Worm (Caenorhabditis elegans) whole organism, early embryonic: ENCODE measurements around the gene C18A3.11.

Source experiments
- B0310.2 ChIP-seq: sonication (generic microtip); optimal IDR thresholded peaks from 2 replicates; lab custom pipeline; 2016; ENCODE audit warnings: mild to moderate bottlenecking, missing genetic modification characterization, missing compliant biosample characterization
- F13C5.2 ChIP-seq: sonication (generic microtip); optimal IDR thresholded peaks from 2 replicates; lab custom pipeline; 2017; ENCODE audit warnings: mild to moderate bottlenecking, missing genetic modification characterization, inconsistent platforms, missing compliant biosample characterization
- aly-1 ChIP-seq: sonication (generic microtip); optimal IDR thresholded peaks from 2 replicates; lab custom pipeline; 2016; ENCODE audit warnings: missing genetic modification characterization, missing compliant biosample characterization
- ama-1 ChIP-seq: fragments of 150-350 bp; optimal IDR thresholded peaks from 2 replicates; lab custom pipeline; 2014
- ceh-13 ChIP-seq: fragments of 200-800 bp; sonication (Bioruptor generic); optimal IDR thresholded peaks from 2 replicates; lab custom pipeline; 2018; ENCODE audit warnings: mild to moderate bottlenecking, missing genetic modification characterization, missing compliant biosample characterization
- ceh-36 ChIP-seq: sonication (generic microtip); optimal IDR thresholded peaks from 2 replicates; lab custom pipeline; 2016; ENCODE audit warnings: missing genetic modification characterization, inconsistent platforms, missing compliant biosample characterization
- ets-7 ChIP-seq: sonication (generic microtip); optimal IDR thresholded peaks from 2 replicates; lab custom pipeline; 2016; ENCODE audit warnings: missing genotype, missing genetic modification characterization, missing compliant biosample characterization
- flt-1 ChIP-seq: fragments of 200-800 bp; sonication (Bioruptor generic); IDR thresholded peaks from 2 replicates; pipeline ENCODE4 v1.3.6; 2022; ENCODE audit warnings: missing genetic modification characterization, missing compliant biosample characterization
- hmbx-1 ChIP-seq: sonication (generic microtip); optimal IDR thresholded peaks from 2 replicates; lab custom pipeline; 2016; ENCODE audit warnings: mild to moderate bottlenecking, missing genetic modification characterization, missing compliant biosample characterization
- hmg-4 ChIP-seq: fragments of 200-800 bp; sonication (Bioruptor generic); optimal IDR thresholded peaks from 2 replicates; lab custom pipeline; 2018; ENCODE audit warnings: mild to moderate bottlenecking, missing genetic modification characterization, missing compliant biosample characterization
- hnd-1 ChIP-seq: sonication (generic microtip); optimal IDR thresholded peaks from 2 replicates; lab custom pipeline; 2016; ENCODE audit warnings: missing genetic modification characterization, missing compliant biosample characterization
- pes-1 ChIP-seq: fragments of 200-800 bp; sonication (Bioruptor generic); IDR thresholded peaks from 2 replicates; pipeline ENCODE4 v1.3.6; 2022; ENCODE audit warnings: missing genetic modification reagents, missing genetic modification characterization, missing compliant biosample characterization
- scrt-1 ChIP-seq: fragments of 200-800 bp; sonication (Bioruptor generic); IDR thresholded peaks from 2 replicates; pipeline ENCODE4 v1.3.6; 2022; ENCODE audit warnings: missing genetic modification characterization, missing compliant biosample characterization
- sea-1 ChIP-seq: fragments of 200-800 bp; sonication (Bioruptor generic); conservative IDR thresholded peaks from 2 replicates; pipeline ENCODE4 v1.3.6; 2022; ENCODE audit warnings: missing genetic modification characterization, missing compliant biosample characterization
- tbx-11 ChIP-seq: fragments of 200-800 bp; sonication (Bioruptor generic); IDR thresholded peaks from 2 replicates; pipeline ENCODE4 v1.3.6; 2022; ENCODE audit warnings: missing genetic modification characterization, missing compliant biosample characterization
- tbx-37 ChIP-seq: fragments of 200-800 bp; sonication (Bioruptor generic); conservative IDR thresholded peaks from 2 replicates; pipeline ENCODE4 v1.3.6; 2022; ENCODE audit warnings: missing genetic modification reagents, missing genetic modification characterization, missing compliant biosample characterization
- tra-4 ChIP-seq: sonication (generic microtip); optimal IDR thresholded peaks from 2 replicates; lab custom pipeline; 2017; ENCODE audit warnings: missing genetic modification characterization, missing compliant biosample characterization

The C18A3.11 gene

DNA sequence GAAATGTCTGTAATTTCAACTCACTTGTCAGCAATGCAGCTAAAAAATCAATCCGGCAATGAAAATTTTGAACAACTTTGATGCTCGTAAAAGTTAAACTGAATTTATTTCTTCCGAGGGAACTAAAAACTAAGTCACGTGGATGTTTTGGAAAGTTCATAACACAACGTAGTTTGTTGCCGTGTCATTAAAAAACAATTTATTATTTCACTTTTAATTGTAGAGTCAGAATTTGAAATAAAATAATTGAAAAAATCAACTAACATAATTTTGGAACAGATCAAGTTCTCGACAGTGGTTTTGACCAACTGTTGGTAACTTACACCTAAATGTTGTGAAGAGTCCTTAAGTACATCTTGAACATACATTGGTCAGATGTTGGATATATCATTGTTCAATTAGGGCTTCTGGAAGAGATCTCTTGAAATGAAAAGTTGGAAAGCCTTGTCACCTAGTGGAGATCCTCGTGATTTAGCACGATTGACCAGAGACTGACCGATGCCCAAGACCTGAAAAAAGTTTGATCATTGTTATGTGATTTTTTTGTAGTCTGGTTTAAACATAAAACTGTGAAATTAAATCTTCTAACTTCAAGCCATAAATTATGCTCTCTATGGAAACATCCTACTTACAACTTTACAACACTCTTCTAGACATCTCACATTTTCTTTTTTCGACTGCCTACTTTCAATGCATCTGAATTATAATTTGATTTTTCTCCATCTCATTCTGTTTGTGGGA, at the start of gene C18A3.11, which contains the start of gene C18A3.7:
Gene C18A3.11, plus strand, starts transcription at position 691 of the 741 bp plus-strand sequence.
Gene C18A3.7, minus strand, starts transcription at position 101 of the 741 bp plus-strand sequence.
- TF ChIP-seq scrt-1 (no peak), flt-1 (GFP tag; lab: Robert Waterston, UW) (no peak), tbx-11 (no peak), sea-1 (GFP tag; lab: Robert Waterston, UW) (no peak), ets-7 (tag; lab: Kevin White, UChicago) (no peak), ama-1 (lab: Kevin White, UChicago) (no peak), ceh-36 (tag; lab: Kevin White, UChicago) (no peak), tbx-37 (no peak), hmbx-1 (no peak), F13C5.2 (no peak), pes-1 (no peak), hnd-1 (tag; lab: Kevin White, UChicago) (no peak), ceh-13 (GFP tag; lab: Kevin White, UChicago) (no peak)

DNA sequence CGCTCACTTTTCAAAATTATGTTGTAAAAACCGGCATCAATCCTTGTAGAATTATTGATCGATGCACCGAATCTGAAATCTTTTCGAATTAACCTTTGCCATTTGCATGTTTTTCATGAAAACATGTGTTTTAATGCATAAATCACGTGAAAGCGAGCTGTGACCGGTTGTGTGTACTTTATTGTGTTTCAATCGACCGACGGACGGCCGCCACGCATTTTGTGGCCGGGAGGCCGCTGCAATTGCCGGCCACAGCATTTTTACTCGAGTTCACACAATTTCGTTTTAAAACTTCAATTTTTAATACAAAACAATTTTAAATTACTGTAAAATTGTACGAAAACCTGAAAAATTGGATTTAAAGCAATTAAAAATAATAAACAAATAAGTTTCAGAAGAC, 41.9 kb upstream of the C18A3.11 start, which contains the start of gene C25H3.11:
Gene C25H3.11, minus strand, starts transcription at position 82 of the 400 bp plus-strand sequence.
- TF ChIP-seq flt-1 (GFP tag; lab: Robert Waterston, UW) (no peak), hmg-4 (GFP tag; lab: Kevin White, UChicago) (no peak), aly-1 (tag; lab: Kevin White, UChicago) (no peak), B0310.2 (tag; lab: Kevin White, UChicago) (no peak), tbx-37 (no peak), sea-1 (GFP tag; lab: Robert Waterston, UW) (no peak), ceh-36 (tag; lab: Kevin White, UChicago) (no peak), ceh-13 (GFP tag; lab: Kevin White, UChicago) (no peak)

DNA sequence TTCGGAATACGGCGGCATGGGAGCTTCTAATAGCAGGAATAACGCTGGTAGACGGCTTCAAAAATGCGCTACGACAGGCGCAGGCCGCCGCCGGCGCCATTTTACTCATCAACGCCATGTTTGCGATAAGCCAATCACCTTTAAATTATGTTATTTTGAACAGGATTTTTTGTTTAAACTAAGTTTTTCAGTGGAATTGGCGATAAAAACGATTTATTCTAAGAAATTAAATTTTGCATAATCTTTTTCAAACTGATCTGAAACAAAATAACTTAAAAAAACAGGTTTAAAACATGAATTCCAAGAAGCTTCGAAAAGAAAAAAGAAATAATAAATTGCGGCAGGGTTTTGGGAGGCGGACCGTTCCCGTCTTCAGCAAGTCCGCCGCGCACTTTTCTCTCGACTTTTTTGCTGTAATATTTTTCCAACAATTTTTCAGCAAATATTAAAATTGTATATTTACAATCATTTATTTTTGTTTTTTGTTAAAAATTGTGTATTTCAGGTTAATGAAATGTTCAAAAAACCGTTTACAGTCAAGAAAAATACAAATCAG, 39.5 kb upstream of the C18A3.11 start, which contains the start of the genes ndub-5 and eif-2D:
Gene ndub-5, minus strand, starts transcription at position 138 of the 556 bp plus-strand sequence.
Gene eif-2D, plus strand, starts transcription at position 506 of the 556 bp plus-strand sequence.
- TF ChIP-seq flt-1 (GFP tag; lab: Robert Waterston, UW) (0 out of 2 replicates have a peak, but pooled peaks have one; percentile 23), F13C5.2 (peak; percentile 46), hmbx-1 (no peak)

DNA sequence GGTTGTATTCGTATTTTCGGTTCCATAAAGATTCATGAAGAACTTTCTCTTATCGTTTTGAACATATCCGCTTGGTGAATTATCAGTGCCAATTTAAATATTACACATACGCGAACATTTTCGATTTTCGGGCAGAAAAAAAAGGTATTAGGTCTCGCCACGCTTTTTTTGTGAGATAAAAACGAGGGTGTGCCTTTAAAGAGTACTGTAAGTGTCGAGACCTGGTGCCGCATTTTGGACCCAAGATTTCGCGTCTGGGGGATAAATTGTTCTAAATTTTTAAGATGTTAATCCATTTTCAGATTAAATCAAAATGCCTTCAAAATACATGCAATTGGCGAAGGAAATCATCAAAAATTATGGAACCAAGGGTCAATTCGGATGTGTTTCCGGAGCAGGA, 36.9 kb upstream of the C18A3.11 start, which contains the start of gene C25H3.3:
Gene C25H3.3, plus strand, starts transcription at position 301 of the 400 bp plus-strand sequence.
- TF ChIP-seq tbx-37 (no peak), tbx-11 (no peak), scrt-1 (no peak), flt-1 (GFP tag; lab: Robert Waterston, UW) (no peak), ama-1 (lab: Kevin White, UChicago) (no peak), hmbx-1 (no peak), ceh-36 (tag; lab: Kevin White, UChicago) (no peak)

DNA sequence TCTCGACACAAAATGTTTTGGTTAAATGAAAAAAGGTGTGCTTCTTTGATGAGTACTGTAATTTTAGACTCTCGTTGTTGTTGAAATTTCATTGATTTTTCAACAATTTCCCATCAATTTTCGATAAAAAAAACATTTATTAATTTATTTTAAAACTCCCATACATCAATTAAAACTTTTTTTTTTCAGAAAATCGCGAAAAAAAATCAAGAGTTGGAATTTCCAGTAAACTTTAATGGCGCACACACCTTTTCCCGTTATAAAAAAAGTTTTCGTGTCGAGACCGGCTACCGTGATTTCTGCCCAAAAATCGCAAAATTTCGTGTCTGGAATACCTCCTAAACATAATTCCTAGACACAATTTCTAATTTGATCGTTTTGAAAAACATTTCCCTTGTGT, 36.0 kb upstream of the C18A3.11 start, which contains the start of gene C25H3.14:
Gene C25H3.14, plus strand, starts transcription at position 301 of the 400 bp plus-strand sequence.
- TF ChIP-seq pes-1 (no peak), sea-1 (GFP tag; lab: Robert Waterston, UW) (no peak), tra-4 (tag; lab: Kevin White, UChicago) (no peak), scrt-1 (no peak), B0310.2 (tag; lab: Kevin White, UChicago) (no peak), hmg-4 (GFP tag; lab: Kevin White, UChicago) (no peak)

DNA sequence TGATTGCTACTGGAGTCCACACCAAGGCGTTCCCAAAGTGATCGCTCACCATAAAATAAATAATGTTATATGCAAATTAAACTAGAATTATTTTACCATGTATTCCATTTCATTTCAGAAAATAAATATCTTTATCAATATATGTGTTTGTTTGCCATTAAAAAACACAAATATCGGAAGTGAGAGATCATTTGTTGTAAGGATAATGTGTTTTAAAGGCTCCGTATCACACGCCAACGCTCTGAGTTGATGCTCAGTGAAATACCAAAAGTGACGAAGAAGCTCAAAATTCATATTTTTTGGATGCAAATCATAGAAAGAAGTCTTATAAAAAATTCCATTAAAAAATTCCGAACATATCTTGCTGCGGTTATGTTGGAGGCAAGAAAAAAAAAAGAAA, 34.6 kb upstream of the C18A3.11 start:
- TF ChIP-seq F13C5.2: no peak

DNA sequence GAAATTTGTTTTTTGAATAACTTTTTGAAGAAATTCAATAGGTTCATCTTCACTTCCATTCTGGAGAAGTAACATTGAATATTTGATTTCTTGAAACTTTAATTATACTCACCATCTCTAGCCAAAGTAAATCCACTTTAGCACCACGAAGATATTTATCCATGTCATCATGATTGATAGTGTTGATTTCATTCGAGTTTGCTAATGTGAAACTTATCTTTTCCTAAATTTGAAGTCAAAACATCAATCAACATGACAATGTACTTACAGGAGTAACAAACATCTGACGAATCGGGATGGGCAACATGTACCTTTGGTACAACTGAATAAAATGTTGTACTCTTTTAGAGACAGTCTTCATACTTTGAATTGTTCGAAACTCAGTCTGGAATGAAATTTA, 33.5 kb upstream of the C18A3.11 start:
- TF ChIP-seq scrt-1 (no peak), ama-1 (lab: Kevin White, UChicago) (no peak), hmg-4 (GFP tag; lab: Kevin White, UChicago) (no peak), pes-1 (no peak), tbx-37 (no peak), F13C5.2 (no peak), hmbx-1 (no peak), B0310.2 (tag; lab: Kevin White, UChicago) (no peak), tra-4 (tag; lab: Kevin White, UChicago) (no peak), sea-1 (GFP tag; lab: Robert Waterston, UW) (no peak)

DNA sequence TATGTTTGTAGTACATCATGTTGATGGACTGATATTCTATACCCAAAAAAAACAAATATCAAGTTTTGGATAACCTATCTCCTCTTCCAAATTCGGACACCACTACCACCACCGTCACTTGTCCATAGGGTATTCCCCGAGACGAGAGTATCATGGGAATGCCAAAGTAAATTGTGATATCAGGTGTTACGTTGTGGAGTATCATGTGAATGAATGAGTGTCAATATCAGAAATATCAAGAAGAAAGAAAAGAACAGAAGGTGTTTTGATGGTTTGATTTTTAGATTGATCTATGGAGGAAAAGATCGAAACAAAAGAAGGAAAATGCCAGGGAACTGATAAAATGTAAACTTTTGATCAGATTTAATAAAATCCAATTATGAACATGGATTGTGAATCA, 32.6 kb upstream of the C18A3.11 start:
- TF ChIP-seq flt-1 (GFP tag; lab: Robert Waterston, UW): no peak
- TF ChIP-seq pes-1: no peak
- no peak for TF ChIP-seq hmg-4 (GFP tag; lab: Kevin White, UChicago)
- no peak for TF ChIP-seq F13C5.2
- no peak for TF ChIP-seq tra-4 (tag; lab: Kevin White, UChicago)
- TF ChIP-seq ceh-13 (GFP tag; lab: Kevin White, UChicago): no peak
- TF ChIP-seq aly-1 (tag; lab: Kevin White, UChicago): no peak
- no peak for TF ChIP-seq scrt-1
- TF ChIP-seq ama-1 (lab: Kevin White, UChicago): no peak
- no peak for TF ChIP-seq hmbx-1
- TF ChIP-seq sea-1 (GFP tag; lab: Robert Waterston, UW): no peak
- no peak for TF ChIP-seq tbx-37
- no peak for TF ChIP-seq ets-7 (tag; lab: Kevin White, UChicago)
- TF ChIP-seq tbx-11: no peak
- TF ChIP-seq ceh-36 (tag; lab: Kevin White, UChicago): no peak
